Fruit fly (Drosophila melanogaster) whole organism, adult: ENCODE data around the gene Pif1.

ENCODE experiments used
- CG11617 ChIP-seq: fragments of 200-800 bp; sonication (Bioruptor generic); optimal IDR thresholded peaks from 2 replicates; lab custom pipeline; 2017; ENCODE audit warnings: mild to moderate bottlenecking, missing biosample characterization, missing genetic modification reagents, missing genetic modification characterization
- CG12768 ChIP-seq: fragments of 200-800 bp; sonication (Bioruptor generic); optimal IDR thresholded peaks from 2 replicates; lab custom pipeline; 2017; ENCODE audit warnings: missing biosample characterization, missing genetic modification characterization, mild to moderate bottlenecking, moderate library complexity, missing genetic modification reagents
- CG7045 ChIP-seq: fragments of 200-800 bp; sonication (Bioruptor generic); optimal IDR thresholded peaks from 2 replicates; lab custom pipeline; 2017; ENCODE audit warnings: missing biosample characterization, mild to moderate bottlenecking, missing genetic modification characterization
- CG7101 ChIP-seq: fragments of 200-800 bp; sonication (Bioruptor generic); optimal IDR thresholded peaks from 2 replicates; lab custom pipeline; 2018; ENCODE audit warnings: missing biosample characterization, mild to moderate bottlenecking, missing genetic modification characterization, moderate library complexity
- bab1 ChIP-seq: fragments of 200-800 bp; sonication (Bioruptor generic); optimal IDR thresholded peaks from 3 replicates; lab custom pipeline; 2019; ENCODE audit warnings: missing biosample characterization, mild to moderate bottlenecking, missing genetic modification characterization, moderate library complexity

DNA sequence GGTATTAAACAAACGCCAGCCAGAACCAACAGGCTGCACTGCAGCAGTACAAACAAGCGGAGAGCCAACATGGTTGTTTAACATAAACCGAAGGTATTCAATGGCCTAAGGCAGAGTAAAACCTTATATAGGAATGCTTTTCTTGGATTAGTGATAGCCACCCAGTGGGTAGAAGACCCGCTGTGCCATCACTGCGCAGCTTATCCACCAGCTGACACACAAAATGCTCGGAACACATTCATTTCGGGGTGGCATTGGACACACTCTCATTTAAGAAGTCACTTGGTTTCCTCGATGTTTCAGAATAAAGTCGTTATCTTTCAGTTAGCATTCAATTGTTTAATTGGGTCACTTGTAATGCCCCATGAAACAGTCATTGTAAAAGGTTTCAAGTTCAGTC, 40.2 kb upstream of the Pif1 start, which contains the start of gene CG31954:
- TF ChIP-seq CG7045 (GFP tag; lab: Kevin White, UChicago) = no peak
- TF ChIP-seq CG12768 = no peak
- TF ChIP-seq bab1 (GFP tag; lab: Kevin White, UChicago) = no peak
- no peak for TF ChIP-seq CG11617 (GFP tag; lab: Kevin White, UChicago)
- no peak for TF ChIP-seq CG7101 (tag; lab: Kevin White, UChicago)
